Fruit fly (Drosophila melanogaster): Measurements from ENCODE around the gene CG45488.

DNA sequence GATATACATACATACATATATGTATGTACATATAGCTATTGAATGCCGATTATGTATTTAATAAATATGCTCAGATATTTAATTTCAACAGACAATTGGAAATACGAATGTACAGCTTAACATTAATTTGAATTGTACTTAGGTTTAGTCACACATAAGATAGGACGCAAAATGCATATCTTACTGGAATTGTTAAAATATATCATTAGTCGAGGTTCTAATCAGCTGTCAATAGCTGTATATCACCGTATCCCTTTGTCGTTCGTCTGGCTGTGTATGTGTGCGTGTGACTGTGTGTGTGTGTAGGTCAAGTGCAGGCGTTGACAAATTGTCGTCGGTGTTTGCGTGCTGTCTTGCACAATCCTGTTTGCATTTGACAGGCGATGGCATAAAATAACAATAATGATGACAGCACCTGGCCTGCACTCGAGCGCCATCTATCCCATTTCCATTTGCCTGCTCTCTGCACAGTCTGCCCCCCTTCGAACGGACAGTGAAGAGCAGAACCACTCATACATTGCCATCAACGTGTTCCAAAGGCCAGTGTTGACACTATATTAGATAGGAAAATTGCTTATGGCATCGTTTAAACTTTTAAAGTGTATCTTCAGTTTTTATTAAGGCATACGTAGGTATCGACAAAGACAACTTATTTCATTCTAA is 22.8 kb downstream of the CG45488 start:
- TF ChIP-seq EcR (GFP tag; optimal IDR thresholded peaks at IDR 0.05) = no peak
- no peak for TF ChIP-seq CG8478 (optimal IDR thresholded peaks at IDR 0.05)
- no peak for TF ChIP-seq usp (GFP tag; optimal IDR thresholded peaks at IDR 0.05)
